Worm (Caenorhabditis elegans) whole organism, young adult: ENCODE measurements around the gene sulp-5.
A peak's percentile ranks its signal among the peaks of the same experiment; 100 is the strongest.

Experiments
- B0019.2 ChIP-seq: fragments of 200-800 bp; sonication (Bioruptor generic); conservative IDR thresholded peaks from 2 replicates; pipeline ENCODE4 v1.3.6; 2022; ENCODE audit warnings: missing genetic modification reagents, missing genetic modification characterization, missing compliant biosample characterization
- B0035.1 ChIP-seq: sonication (generic microtip); optimal IDR thresholded peaks from 2 replicates; lab custom pipeline; 2016; ENCODE audit warnings: missing genetic modification characterization, mild to moderate bottlenecking, missing compliant biosample characterization, missing genotype, missing genetic modification reagents
- B0261.1 ChIP-seq: sonication (generic microtip); optimal IDR thresholded peaks from 2 replicates; lab custom pipeline; 2016; ENCODE audit warnings: mild to moderate bottlenecking, missing genetic modification characterization, moderate library complexity, missing compliant biosample characterization
- B0336.3 ChIP-seq: fragments of 200-800 bp; sonication (Bioruptor generic); IDR thresholded peaks from 2 replicates; pipeline ENCODE4 v1.3.6; 2022; ENCODE audit warnings: missing genetic modification characterization, missing compliant biosample characterization
- F49E8.2 ChIP-seq: sonication (generic microtip); optimal IDR thresholded peaks from 3 replicates; lab custom pipeline; 2017; ENCODE audit warnings: missing genetic modification characterization, mild to moderate bottlenecking, missing compliant biosample characterization, antibody characterized with exemption, moderate library complexity; ENCODE audit not compliant: insufficient read depth
- F52B5.7 ChIP-seq: sonication (generic microtip); optimal IDR thresholded peaks from 2 replicates; lab custom pipeline; 2016; ENCODE audit warnings: mild to moderate bottlenecking, missing genetic modification characterization, missing compliant biosample characterization
- F57A8.1 ChIP-seq: fragments of 200-800 bp; sonication (Bioruptor generic); optimal IDR thresholded peaks from 2 replicates; lab custom pipeline; 2018; ENCODE audit warnings: mild to moderate bottlenecking, missing genetic modification characterization, moderate library complexity, missing compliant biosample characterization
- F57C9.4 ChIP-seq: sonication (generic microtip); optimal IDR thresholded peaks from 2 replicates; lab custom pipeline; 2017; ENCODE audit warnings: mild to moderate bottlenecking, missing genetic modification characterization, missing compliant biosample characterization
- T07F8.4 ChIP-seq: sonication (generic microtip); optimal IDR thresholded peaks from 2 replicates; lab custom pipeline; 2016; ENCODE audit warnings: mild to moderate bottlenecking, missing genetic modification characterization, moderate library complexity, missing compliant biosample characterization
- T26A5.8 ChIP-seq: sonication (generic microtip); optimal IDR thresholded peaks from 2 replicates; lab custom pipeline; 2016; ENCODE audit warnings: missing genetic modification characterization, missing compliant biosample characterization
- Y53F4B.3 ChIP-seq: fragments of 200-800 bp; sonication (Bioruptor generic); IDR thresholded peaks from 2 replicates; pipeline ENCODE4 v1.3.6; 2022; ENCODE audit warnings: missing genetic modification reagents, missing genetic modification characterization, missing compliant biosample characterization
- aptf-2 ChIP-seq: fragments of 200-800 bp; sonication (Bioruptor generic); conservative IDR thresholded peaks from 2 replicates; pipeline ENCODE4 v1.3.6; 2022; ENCODE audit warnings: missing genetic modification reagents, missing genetic modification characterization, missing compliant biosample characterization
- aptf-3 ChIP-seq: fragments of 200-800 bp; sonication (Bioruptor generic); IDR thresholded peaks from 2 replicates; pipeline ENCODE4 v1.3.6; 2022; ENCODE audit warnings: missing genetic modification characterization, missing compliant biosample characterization
- bed-1 ChIP-seq: fragments of 200-800 bp; sonication (Bioruptor generic); IDR thresholded peaks from 2 replicates; pipeline ENCODE4 v1.3.6; 2022; ENCODE audit warnings: missing genetic modification reagents, missing genetic modification characterization, missing compliant biosample characterization
- ccch-3 ChIP-seq: fragments of 200-800 bp; sonication (Bioruptor generic); optimal IDR thresholded peaks from 2 replicates; lab custom pipeline; 2018; ENCODE audit warnings: mild to moderate bottlenecking, missing genetic modification characterization, missing compliant biosample characterization
- cebp-1 ChIP-seq, 2 experiments: fragments of 200-800 bp in 1 of 2; sonication (Bioruptor generic) in 1 of 2; sonication (generic microtip) in 1 of 2; IDR thresholded peaks in 1 of 2; optimal IDR thresholded peaks in 1 of 2; 2 replicates each; pipeline versions ENCODE4 v1.3.6 to Lab custom; 2017 to 2022; ENCODE audit warnings: missing compliant biosample characterization in 2 of 2, missing genetic modification characterization in 2 of 2, mild to moderate bottlenecking in 1 of 2, missing genetic modification reagents in 1 of 2, moderate library complexity in 1 of 2
- ceh-40 ChIP-seq: fragments of 200-800 bp; sonication (Bioruptor generic); IDR thresholded peaks from 2 replicates; pipeline ENCODE4 v1.3.6; 2022; ENCODE audit warnings: missing genetic modification characterization, missing compliant biosample characterization
- ceh-58 ChIP-seq: fragments of 200-800 bp; sonication (Bioruptor generic); IDR thresholded peaks from 2 replicates; pipeline ENCODE4 v1.3.6; 2022; ENCODE audit warnings: missing genetic modification characterization, missing compliant biosample characterization
- chd-7 ChIP-seq: sonication (generic microtip); optimal IDR thresholded peaks from 2 replicates; lab custom pipeline; 2016; ENCODE audit warnings: mild to moderate bottlenecking, missing genetic modification characterization, moderate library complexity, missing compliant biosample characterization
- dox-1 ChIP-seq: fragments of 200-800 bp; sonication (Bioruptor generic); IDR thresholded peaks from 2 replicates; pipeline ENCODE4 v1.3.6; 2022; ENCODE audit warnings: missing genetic modification reagents, missing genetic modification characterization, missing compliant biosample characterization
- dpl-1 ChIP-seq: fragments of 150-350 bp; optimal IDR thresholded peaks from 2 replicates; lab custom pipeline; 2014; ENCODE audit warnings: missing biosample characterization, missing genetic modification reagents, missing genetic modification characterization
- efl-1 ChIP-seq: fragments of 150-350 bp; optimal IDR thresholded peaks from 2 replicates; lab custom pipeline; 2014; ENCODE audit warnings: missing biosample characterization, missing genetic modification reagents, missing genetic modification characterization
- ets-4 ChIP-seq: fragments of 200-800 bp; sonication (Bioruptor generic); optimal IDR thresholded peaks from 2 replicates; lab custom pipeline; 2018; ENCODE audit warnings: mild to moderate bottlenecking, missing genetic modification characterization, missing compliant biosample characterization
- fkh-3 ChIP-seq: sonication (generic microtip); optimal IDR thresholded peaks from 2 replicates; lab custom pipeline; 2016; ENCODE audit warnings: mild to moderate bottlenecking, missing genetic modification characterization, missing compliant biosample characterization
- hsf-1 ChIP-seq: fragments of 200-800 bp; sonication (Bioruptor generic); IDR thresholded peaks from 2 replicates; pipeline ENCODE4 v1.3.6; 2022; ENCODE audit warnings: missing genetic modification reagents, missing genetic modification characterization, missing compliant biosample characterization
- let-607 ChIP-seq, 2 experiments: fragments of 200-800 bp in 1 of 2; sonication (Bioruptor generic) in 1 of 2; sonication (generic microtip) in 1 of 2; optimal IDR thresholded peaks; 2 replicates each; lab custom pipeline; 2016 to 2018; ENCODE audit warnings: mild to moderate bottlenecking in 2 of 2, missing compliant biosample characterization in 2 of 2, missing genetic modification characterization in 2 of 2, moderate library complexity in 2 of 2, missing genotype in 1 of 2
- lin-35 ChIP-seq, 3 experiments: fragments of 150-350 bp in 2 of 3; sonication (generic microtip) in 1 of 3; optimal IDR thresholded peaks; 2 replicates each; lab custom pipeline; 2014 to 2018; ENCODE audit warnings: missing biosample characterization in 3 of 3, missing genetic modification characterization in 3 of 3, missing genetic modification reagents in 3 of 3
- lin-40 ChIP-seq: sonication (generic microtip); optimal IDR thresholded peaks from 2 replicates; lab custom pipeline; 2016; ENCODE audit warnings: missing genetic modification characterization, mild to moderate bottlenecking, missing compliant biosample characterization, missing genotype, missing genetic modification reagents
- madf-6 ChIP-seq: fragments of 200-800 bp; sonication (Bioruptor generic); IDR thresholded peaks from 2 replicates; pipeline ENCODE4 v1.3.6; 2022; ENCODE audit warnings: missing genetic modification reagents, missing genetic modification characterization, missing compliant biosample characterization
- madf-8 ChIP-seq: fragments of 200-800 bp; sonication (Bioruptor generic); conservative IDR thresholded peaks from 2 replicates; pipeline ENCODE4 v1.3.6; 2022; ENCODE audit warnings: missing genetic modification reagents, missing genetic modification characterization, missing compliant biosample characterization
- nfya-1 ChIP-seq: sonication (generic microtip); optimal IDR thresholded peaks from 2 replicates; lab custom pipeline; 2017; ENCODE audit warnings: antibody characterized with exemption, missing compliant biosample characterization, missing genetic modification characterization, borderline replicate concordance; ENCODE audit not compliant: insufficient read depth
- nfya-2 ChIP-seq: fragments of 200-800 bp; sonication (Bioruptor generic); IDR thresholded peaks from 2 replicates; pipeline ENCODE4 v1.3.6; 2022; ENCODE audit warnings: missing genetic modification reagents, missing genetic modification characterization, missing compliant biosample characterization
- nhr-179 ChIP-seq: sonication (generic microtip); optimal IDR thresholded peaks from 2 replicates; lab custom pipeline; 2016; ENCODE audit warnings: mild to moderate bottlenecking, missing genetic modification characterization, missing compliant biosample characterization
- nhr-80 ChIP-seq: sonication (generic microtip); optimal IDR thresholded peaks from 2 replicates; lab custom pipeline; 2016; ENCODE audit warnings: missing genetic modification characterization, missing compliant biosample characterization
- nhr-90 ChIP-seq: sonication (generic microtip); optimal IDR thresholded peaks from 2 replicates; lab custom pipeline; 2016; ENCODE audit warnings: missing genotype, mild to moderate bottlenecking, missing genetic modification characterization, missing compliant biosample characterization
- pha-4 ChIP-seq: fragments of 150-350 bp; sonication (generic microtip); optimal IDR thresholded peaks from 2 replicates; lab custom pipeline; 2014; ENCODE audit warnings: missing biosample characterization, missing genetic modification reagents, missing genetic modification characterization
- rcor-1 ChIP-seq: fragments of 200-800 bp; sonication (Bioruptor generic); IDR thresholded peaks from 2 replicates; pipeline ENCODE4 v1.3.6; 2022; ENCODE audit warnings: missing genetic modification reagents, missing genetic modification characterization, missing compliant biosample characterization
- rec-8 ChIP-seq, 2 experiments: sonication (generic microtip); optimal IDR thresholded peaks; 2 replicates each; lab custom pipeline; 2016; ENCODE audit warnings: mild to moderate bottlenecking in 2 of 2, missing genetic modification characterization in 2 of 2, missing genetic modification reagents in 2 of 2, missing genotype in 2 of 2, missing biosample characterization in 1 of 2, missing compliant biosample characterization in 1 of 2, moderate library complexity in 1 of 2
- repo-1 ChIP-seq: sonication (generic microtip); optimal IDR thresholded peaks from 2 replicates; lab custom pipeline; 2017; ENCODE audit warnings: mild to moderate bottlenecking, missing genetic modification characterization, missing compliant biosample characterization
- snpc-4 ChIP-seq, 5 experiments: fragments of 150-350 bp in 1 of 5; sonication (generic microtip) in 4 of 5; optimal IDR thresholded peaks; 2 replicates each; lab custom pipeline; 2014 to 2018; ENCODE audit warnings: missing genetic modification characterization in 5 of 5, missing biosample characterization in 3 of 5, antibody characterized with exemption in 2 of 5, mild to moderate bottlenecking in 2 of 5, missing compliant biosample characterization in 2 of 5, missing genotype in 2 of 5, moderate library complexity in 2 of 5, missing genetic modification reagents in 1 of 5
- sptf-2 ChIP-seq: fragments of 200-800 bp; sonication (Bioruptor generic); optimal IDR thresholded peaks from 2 replicates; lab custom pipeline; 2018; ENCODE audit warnings: mild to moderate bottlenecking, missing genetic modification characterization, missing compliant biosample characterization
- unc-130 ChIP-seq: sonication (generic microtip); optimal IDR thresholded peaks from 2 replicates; lab custom pipeline; 2016; ENCODE audit warnings: missing genetic modification reagents, missing genetic modification characterization, missing compliant biosample characterization
- zfh-2 ChIP-seq: fragments of 200-800 bp; sonication (Bioruptor generic); conservative IDR thresholded peaks from 2 replicates; pipeline ENCODE4 v1.3.6; 2022; ENCODE audit warnings: missing genetic modification reagents, missing genetic modification characterization, missing compliant biosample characterization
- ztf-25 ChIP-seq: fragments of 200-800 bp; sonication (Bioruptor generic); IDR thresholded peaks from 2 replicates; pipeline ENCODE4 v1.3.6; 2022; ENCODE audit warnings: missing genetic modification reagents, missing genetic modification characterization, missing compliant biosample characterization
- ztf-28 ChIP-seq: fragments of 200-800 bp; sonication (Bioruptor generic); IDR thresholded peaks from 2 replicates; pipeline ENCODE4 v1.3.6; 2022; ENCODE audit warnings: missing genetic modification reagents, missing genetic modification characterization, missing compliant biosample characterization
- ztf-6 ChIP-seq: fragments of 200-800 bp; sonication (Bioruptor generic); IDR thresholded peaks from 2 replicates; pipeline ENCODE4 v1.3.6; 2022; ENCODE audit warnings: missing genetic modification reagents, missing genetic modification characterization, missing compliant biosample characterization

sulp-5 gene

DNA sequence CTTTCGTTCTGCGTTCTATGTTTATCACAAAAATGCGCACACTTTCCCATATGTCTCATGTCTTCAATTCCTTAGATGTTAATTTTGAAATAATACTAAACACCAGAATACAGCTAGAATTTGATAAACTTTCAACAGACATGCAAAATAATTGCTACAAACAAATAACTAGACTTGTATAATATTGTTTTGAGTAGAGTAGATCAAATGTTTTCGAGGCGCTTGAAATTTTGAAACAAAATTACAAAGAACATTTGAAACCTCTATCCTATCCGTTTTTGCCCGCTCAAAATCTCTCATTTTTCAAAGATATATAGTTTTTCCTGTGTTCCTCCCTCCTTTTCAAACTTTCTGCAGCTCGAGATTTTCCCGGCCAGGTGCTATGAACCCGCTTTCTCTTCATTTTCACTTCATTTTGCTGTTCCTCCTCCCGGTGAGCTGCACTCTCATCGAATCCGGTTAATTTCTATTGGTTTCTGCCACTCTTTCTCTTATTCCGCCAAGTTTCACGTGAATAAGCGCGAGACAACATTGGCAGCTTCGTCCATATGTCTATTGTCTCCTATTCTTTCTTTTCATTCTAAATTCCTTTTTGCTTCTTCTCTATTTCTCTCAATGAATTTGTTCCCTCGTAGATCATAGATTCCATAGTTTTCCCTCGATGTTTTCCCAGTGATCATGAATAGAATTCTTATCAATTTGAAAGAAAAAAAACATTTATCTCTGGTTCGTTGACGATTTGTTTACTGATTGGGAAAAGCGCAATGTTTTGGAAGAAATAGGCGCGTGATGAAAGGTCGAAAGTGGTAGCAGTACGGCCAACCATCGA, 42.1 kb downstream of the sulp-5 start:
- TF ChIP-seq let-607 (tag; optimal IDR thresholded peaks at IDR 0.05; lab: Kevin White, UChicago) (no peak), aptf-3 (no peak), nhr-80 (tag; lab: Kevin White, UChicago) (no peak), lin-35 (GFP tag; optimal IDR thresholded peaks at IDR 0.05; lab: Kevin White, UChicago) (no peak), Y53F4B.3 (GFP tag; lab: Robert Waterston, UW) (no peak), B0035.1 (tag; lab: Kevin White, UChicago) (no peak), lin-40 (tag; lab: Kevin White, UChicago) (peak; percentile 1), B0261.1 (no peak), repo-1 (no peak), F49E8.2 (tag; lab: Kevin White, UChicago) (no peak), snpc-4 (GFP tag; optimal IDR thresholded peaks at IDR 0.05; lab: Kevin White, UChicago) (no peak), snpc-4 (tag; optimal IDR thresholded peaks at IDR 0.05; lab: Kevin White, UChicago) (no peak), madf-6 (GFP tag; lab: Robert Waterston, UW) (peak; percentile 93), dpl-1 (GFP tag; lab: Kevin White, UChicago) (peak; percentile 8), T26A5.8 (tag; lab: Kevin White, UChicago) (no peak), unc-130 (GFP tag; lab: Kevin White, UChicago) (no peak), dox-1 (GFP tag; lab: Robert Waterston, UW) (no peak), ets-4 (GFP tag; lab: Kevin White, UChicago) (no peak), fkh-3 (no peak), rec-8 (tag; optimal IDR thresholded peaks at IDR 0.05; lab: Kevin White, UChicago) (no peak), ccch-3 (GFP tag; lab: Kevin White, UChicago) (no peak), T07F8.4 (tag; lab: Kevin White, UChicago) (no peak), ztf-6 (GFP tag; lab: Robert Waterston, UW) (no peak), sptf-2 (GFP tag; lab: Kevin White, UChicago) (no peak), ceh-58 (GFP tag; lab: Robert Waterston, UW) (no peak), F57C9.4 (tag; lab: Kevin White, UChicago) (no peak), B0019.2 (GFP tag; lab: Robert Waterston, UW) (no peak), pha-4 (no peak), madf-8 (GFP tag; lab: Robert Waterston, UW) (peak; percentile 81), chd-7 (peak; percentile 43), zfh-2 (GFP tag; lab: Robert Waterston, UW) (peak; percentile 48; the same call in 1 of the 2 replicates), ztf-25 (GFP tag; lab: Robert Waterston, UW) (0 out of 2 replicates have a peak, but pooled peaks have one; percentile 27), bed-1 (GFP tag; lab: Robert Waterston, UW) (no peak), nfya-2 (GFP tag; lab: Robert Waterston, UW) (no peak), F52B5.7 (no peak), aptf-2 (GFP tag; lab: Robert Waterston, UW) (no peak), nhr-179 (tag; lab: Kevin White, UChicago) (no peak), efl-1 (GFP tag; lab: Kevin White, UChicago) (peak; percentile 52), cebp-1 (GFP tag; IDR thresholded peaks at IDR 0.05; lab: Robert Waterston, UW) (no peak), cebp-1 (tag; optimal IDR thresholded peaks at IDR 0.05; lab: Kevin White, UChicago) (peak; percentile 36), nfya-1 (tag; lab: Kevin White, UChicago) (no peak), nhr-90 (tag; lab: Kevin White, UChicago) (no peak), ztf-28 (no peak), F57A8.1 (no peak), rcor-1 (GFP tag; lab: Robert Waterston, UW) (no peak), B0336.3 (GFP tag; lab: Robert Waterston, UW) (no peak), hsf-1 (GFP tag; lab: Robert Waterston, UW) (0 out of 2 replicates have a peak, but pooled peaks have one; percentile 30), ceh-40 (GFP tag; lab: Robert Waterston, UW) (no peak)
